Worm (Caenorhabditis elegans): ENCODE data around the gene T08H10.3.

The T08H10.3 gene

DNA sequence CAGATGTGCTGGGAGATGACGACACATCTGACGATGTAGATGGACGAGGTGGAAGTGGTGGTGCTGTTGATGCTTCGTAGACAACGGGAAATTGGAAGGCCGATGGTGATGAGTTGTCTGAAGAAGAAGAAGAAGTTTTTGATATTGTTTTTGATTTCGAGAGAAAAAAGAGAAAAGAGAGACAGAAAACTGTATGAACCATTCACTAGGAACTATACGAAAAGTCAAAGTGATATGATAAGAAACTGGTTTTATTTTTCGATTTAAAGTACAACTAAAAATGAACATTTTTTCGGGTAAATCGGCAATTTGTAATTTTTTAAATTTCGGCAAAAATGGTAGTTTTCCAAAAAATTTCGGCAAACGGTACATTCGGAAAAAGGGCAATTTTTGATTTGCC is 47.5 kb downstream of the T08H10.3 start:
- TF ChIP-seq nhr-28 (tag; optimal IDR thresholded peaks at IDR 0.05) (no peak), ces-1 (GFP tag; optimal IDR thresholded peaks at IDR 0.05) (no peak), nhr-237 (tag; optimal IDR thresholded peaks at IDR 0.05) (no peak), unc-120 (tag; optimal IDR thresholded peaks at IDR 0.05; ENCODE audit: poor library complexity, severe bottlenecking) (no peak)
